Fruit fly (Drosophila melanogaster): ENCODE measurements around the gene baz.

DNA sequence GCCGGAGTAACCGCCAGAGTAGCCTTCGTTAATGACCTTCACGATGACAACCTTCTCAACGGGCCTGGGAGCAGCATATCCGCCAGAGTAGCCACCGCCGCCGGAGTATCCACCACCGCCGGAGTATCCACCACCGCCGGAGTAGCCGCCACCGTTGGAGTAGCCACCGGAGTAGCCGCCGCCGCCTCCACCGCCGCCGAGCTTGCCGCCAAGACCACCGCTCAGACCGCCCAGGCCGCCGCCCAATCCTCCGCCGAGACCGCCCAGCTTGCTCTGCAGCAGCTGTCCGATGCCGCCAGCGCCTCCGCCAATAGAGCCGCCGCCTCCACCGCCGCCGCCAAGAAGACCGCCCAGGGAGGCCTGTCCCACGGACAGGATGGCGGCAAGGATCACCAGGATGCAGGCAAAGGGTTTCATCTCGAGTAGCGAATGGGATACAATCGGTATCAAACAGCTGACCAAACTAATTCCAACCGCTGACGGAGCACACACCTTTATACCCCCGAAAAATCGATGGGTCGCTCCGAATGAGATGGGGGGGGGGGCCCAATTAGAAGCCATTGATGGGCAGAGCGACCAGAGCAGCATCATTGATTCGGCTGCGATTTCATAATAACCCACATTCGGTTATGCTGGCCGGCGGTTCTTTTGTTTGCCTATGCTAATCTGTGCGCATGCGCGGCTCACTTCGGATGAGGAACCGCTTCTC, 66.3 kb downstream of the baz start:
- no peak for TF ChIP-seq net (GFP tag; optimal IDR thresholded peaks at IDR 0.05)
- TF ChIP-seq Lpt (GFP tag; optimal IDR thresholded peaks at IDR 0.05): no peak
- no peak for TF ChIP-seq achi (GFP tag; optimal IDR thresholded peaks at IDR 0.05)
- TF ChIP-seq CG4318 (GFP tag; optimal IDR thresholded peaks at IDR 0.05): no peak
- no peak for TF ChIP-seq CG7368 (GFP tag; optimal IDR thresholded peaks at IDR 0.05)
- TF ChIP-seq Hr38 (GFP tag; optimal IDR thresholded peaks at IDR 0.05): no peak
- TF ChIP-seq CG32006 (GFP tag; optimal IDR thresholded peaks at IDR 0.05): no peak
- TF ChIP-seq Sox102F (GFP tag; optimal IDR thresholded peaks at IDR 0.05): no peak
- TF ChIP-seq salr (GFP tag; optimal IDR thresholded peaks at IDR 0.05): no peak
- no peak for TF ChIP-seq CG16779 (tag; optimal IDR thresholded peaks at IDR 0.05)
- TF ChIP-seq pdm3 (GFP tag; optimal IDR thresholded peaks at IDR 0.05): no peak
- no peak for TF ChIP-seq Sox15 (GFP tag; optimal IDR thresholded peaks at IDR 0.05)
- TF ChIP-seq esn (GFP tag; optimal IDR thresholded peaks at IDR 0.05): no peak

Data from whole organism, prepupa.